Worm (Caenorhabditis elegans) whole organism, early embryonic: ENCODE results near the gene str-182.

Experiments
- F13C5.2 ChIP-seq: sonication (generic microtip); optimal IDR thresholded peaks from 2 replicates; lab custom pipeline; 2017; ENCODE audit warnings: mild to moderate bottlenecking, missing genetic modification characterization, inconsistent platforms, missing compliant biosample characterization
- ceh-13 ChIP-seq: fragments of 200-800 bp; sonication (Bioruptor generic); optimal IDR thresholded peaks from 2 replicates; lab custom pipeline; 2018; ENCODE audit warnings: mild to moderate bottlenecking, missing genetic modification characterization, missing compliant biosample characterization
- flt-1 ChIP-seq: fragments of 200-800 bp; sonication (Bioruptor generic); IDR thresholded peaks from 2 replicates; pipeline ENCODE4 v1.3.6; 2022; ENCODE audit warnings: missing genetic modification characterization, missing compliant biosample characterization
- hmbx-1 ChIP-seq: sonication (generic microtip); optimal IDR thresholded peaks from 2 replicates; lab custom pipeline; 2016; ENCODE audit warnings: mild to moderate bottlenecking, missing genetic modification characterization, missing compliant biosample characterization
- hnd-1 ChIP-seq: sonication (generic microtip); optimal IDR thresholded peaks from 2 replicates; lab custom pipeline; 2016; ENCODE audit warnings: missing genetic modification characterization, missing compliant biosample characterization
- scrt-1 ChIP-seq: fragments of 200-800 bp; sonication (Bioruptor generic); IDR thresholded peaks from 2 replicates; pipeline ENCODE4 v1.3.6; 2022; ENCODE audit warnings: missing genetic modification characterization, missing compliant biosample characterization

- TF ChIP-seq hmbx-1 (tag; lab: Kevin White, UChicago) (no peak), F13C5.2 (tag; lab: Kevin White, UChicago) (no peak), ceh-13 (GFP tag; lab: Kevin White, UChicago) (no peak), hnd-1 (tag; lab: Kevin White, UChicago) (no peak), flt-1 (GFP tag; lab: Robert Waterston, UW) (no peak), scrt-1 (GFP tag; lab: Robert Waterston, UW) (no peak)
Observed at ce11 chrV:10205483-10205882, 27.7 kb downstream of the str-182 start, which contains the start of gene ZK856.16.
